Worm (Caenorhabditis elegans) whole organism, early embryonic: Measurements from ENCODE around the gene H14N18.2.

Experiments
- aly-1 ChIP-seq: sonication (generic microtip); optimal IDR thresholded peaks from 2 replicates; lab custom pipeline; 2016; ENCODE audit warnings: missing genetic modification characterization, missing compliant biosample characterization
- ama-1 ChIP-seq: fragments of 150-350 bp; optimal IDR thresholded peaks from 2 replicates; lab custom pipeline; 2014

ce11 chrV:8974889-8975422, 42.5 kb downstream of the H14N18.2 start, which contains the start of gene nhr-143:
- TF ChIP-seq aly-1 (no peak), ama-1 (no peak)
